Fruit fly (Drosophila melanogaster): ENCODE results near the gene Wdr92.

dm6 chr3L:17902621-17903020 is 5.3 kb upstream of the Wdr92 start:
- TF ChIP-seq EcR (GFP tag; optimal IDR thresholded peaks at IDR 0.05) (no peak), usp (GFP tag; optimal IDR thresholded peaks at IDR 0.05) (no peak), psq (optimal IDR thresholded peaks at IDR 0.05) (no peak), CG8478 (optimal IDR thresholded peaks at IDR 0.05) (no peak), pan (optimal IDR thresholded peaks at IDR 0.05) (no peak)

Measured in whole organism.